Fruit fly (Drosophila melanogaster) whole organism, embryonic: Measurements from ENCODE around the gene CG6791.

ENCODE experiments used
- B-H2 ChIP-seq: fragments of 200-800 bp; sonication (Bioruptor generic); optimal IDR thresholded peaks from 2 replicates; lab custom pipeline; 2018; ENCODE audit warnings: missing biosample characterization, mild to moderate bottlenecking, missing genetic modification characterization
- C15 ChIP-seq: fragments of 200-800 bp; sonication (Bioruptor generic); IDR thresholded peaks from 3 replicates; pipeline ENCODE4 v1.3.6; 2022; ENCODE audit warnings: missing biosample characterization, missing genetic modification characterization
- CG10267 ChIP-seq: fragments of 200-800 bp; sonication (Bioruptor generic); optimal IDR thresholded peaks from 2 replicates; lab custom pipeline; 2018; ENCODE audit warnings: missing biosample characterization, mild to moderate bottlenecking, missing genetic modification characterization, moderate library complexity
- CG11093 ChIP-seq: fragments of 200-800 bp; sonication (Bioruptor generic); IDR thresholded peaks from 3 replicates; pipeline ENCODE4 v1.3.6; 2022; ENCODE audit warnings: missing biosample characterization, missing genetic modification characterization
- CG12299 ChIP-seq: fragments of 200-800 bp; sonication (Bioruptor generic); optimal IDR thresholded peaks from 2 replicates; lab custom pipeline; 2018; ENCODE audit warnings: missing biosample characterization, mild to moderate bottlenecking, missing genetic modification characterization
- CG12744 ChIP-seq: fragments of 200-800 bp; sonication (Bioruptor generic); optimal IDR thresholded peaks from 2 replicates; lab custom pipeline; 2016; ENCODE audit warnings: missing biosample characterization, missing genetic modification characterization
- CG13287 ChIP-seq: fragments of 200-800 bp; sonication (Bioruptor generic); IDR thresholded peaks from 2 replicates; pipeline ENCODE4 v1.3.6; 2022; ENCODE audit warnings: missing biosample characterization, missing genetic modification characterization; ENCODE audit not compliant: partially characterized antibody
- CG13296 ChIP-seq: fragments of 200-800 bp; sonication (Bioruptor generic); optimal IDR thresholded peaks from 3 replicates; lab custom pipeline; 2018; ENCODE audit warnings: missing biosample characterization, mild to moderate bottlenecking, missing genetic modification characterization
- CG14860 ChIP-seq: fragments of 200-800 bp; sonication (Bioruptor generic); IDR thresholded peaks from 3 replicates; pipeline ENCODE4 v1.3.6; 2022; ENCODE audit warnings: missing biosample characterization, missing genetic modification characterization; ENCODE audit not compliant: partially characterized antibody
- CG16779 ChIP-seq: fragments of 200-800 bp; sonication (Bioruptor generic); IDR thresholded peaks from 2 replicates; pipeline ENCODE4 v1.3.6; 2022; ENCODE audit warnings: missing biosample characterization, missing genetic modification characterization
- CG16815 ChIP-seq: fragments of 200-800 bp; sonication (Bioruptor generic); optimal IDR thresholded peaks from 3 replicates; lab custom pipeline; 2017; ENCODE audit warnings: missing biosample characterization, mild to moderate bottlenecking, missing genetic modification characterization
- CG17612 ChIP-seq: fragments of 200-800 bp; sonication (Bioruptor generic); IDR thresholded peaks from 2 replicates; pipeline ENCODE4 v1.3.6; 2022; ENCODE audit warnings: missing biosample characterization, missing genetic modification characterization
- CG18476 ChIP-seq: fragments of 200-800 bp; sonication (Bioruptor generic); optimal IDR thresholded peaks from 2 replicates; lab custom pipeline; 2016; ENCODE audit warnings: missing biosample characterization, mild to moderate bottlenecking, missing genetic modification characterization
- CG3065 ChIP-seq: fragments of 200-800 bp; sonication (Bioruptor generic); optimal IDR thresholded peaks from 2 replicates; lab custom pipeline; 2016; ENCODE audit warnings: missing biosample characterization, missing genetic modification characterization
- CG3407 ChIP-seq: fragments of 200-800 bp; sonication (Bioruptor generic); optimal IDR thresholded peaks from 2 replicates; lab custom pipeline; 2018; ENCODE audit warnings: missing biosample characterization, mild to moderate bottlenecking, missing genetic modification characterization
- CG3726 ChIP-seq: fragments of 200-800 bp; sonication (Bioruptor generic); IDR thresholded peaks from 3 replicates; pipeline ENCODE4, ENCODE4 v1.3.6; 2022; ENCODE audit warnings: missing biosample characterization, missing genetic modification characterization
- CG4404 ChIP-seq: fragments of 200-800 bp; sonication (Bioruptor generic); IDR thresholded peaks from 2 replicates; pipeline ENCODE4 v1.3.6; 2022; ENCODE audit warnings: missing biosample characterization, missing genetic modification characterization
- CG6791 ChIP-seq: fragments of 200-800 bp; sonication (Bioruptor generic); IDR thresholded peaks from 3 replicates; pipeline ENCODE4 v1.3.6; 2022; ENCODE audit warnings: missing biosample characterization, missing genetic modification characterization; ENCODE audit not compliant: partially characterized antibody
- CTCF ChIP-seq: fragments of 200-800 bp; sonication (Bioruptor generic); optimal IDR thresholded peaks from 2 replicates; lab custom pipeline; 2017; ENCODE audit warnings: missing biosample characterization, mild to moderate bottlenecking, missing genetic modification characterization, moderate library complexity
- D19B ChIP-seq: fragments of 200-800 bp; sonication (Bioruptor generic); optimal IDR thresholded peaks from 2 replicates; lab custom pipeline; 2017; ENCODE audit warnings: missing biosample characterization, mild to moderate bottlenecking, missing genetic modification characterization
- Dek ChIP-seq: fragments of 200-800 bp; sonication (Bioruptor generic); optimal IDR thresholded peaks from 3 replicates; lab custom pipeline; 2019; ENCODE audit warnings: missing biosample characterization, mild to moderate bottlenecking, missing genetic modification characterization, moderate library complexity
- Doc3 ChIP-seq: fragments of 200-800 bp; sonication (Bioruptor generic); IDR thresholded peaks from 3 replicates; pipeline ENCODE4 v1.3.6; 2022; ENCODE audit warnings: missing biosample characterization, missing genetic modification characterization; ENCODE audit not compliant: partially characterized antibody
- Ets65A ChIP-seq: fragments of 200-800 bp; sonication (Bioruptor generic); peaks from one replicate; lab custom pipeline; 2016; ENCODE audit warnings: missing biosample characterization, missing genetic modification characterization
- Ets97D ChIP-seq: fragments of 200-800 bp; sonication (Bioruptor generic); optimal IDR thresholded peaks from 3 replicates; lab custom pipeline; 2016; ENCODE audit warnings: missing biosample characterization, missing genetic modification characterization
- Gsc ChIP-seq: fragments of 200-800 bp; sonication (Bioruptor generic); IDR thresholded peaks from 2 replicates; pipeline ENCODE4 v1.3.6; 2022; ENCODE audit warnings: missing biosample characterization, missing genetic modification characterization
- Hr3 ChIP-seq: fragments of 200-800 bp; sonication (Bioruptor generic); optimal IDR thresholded peaks from 3 replicates; lab custom pipeline; 2016; ENCODE audit warnings: missing biosample characterization, missing genetic modification characterization
- Jarid2 ChIP-seq: fragments of 200-800 bp; sonication (Bioruptor generic); optimal IDR thresholded peaks from 3 replicates; lab custom pipeline; 2017; ENCODE audit warnings: mild to moderate bottlenecking, missing biosample characterization, missing genetic modification reagents, missing genetic modification characterization
- Poxn ChIP-seq: fragments of 200-800 bp; sonication (Bioruptor generic); IDR thresholded peaks from 2 replicates; pipeline ENCODE4 v1.3.6; 2022; ENCODE audit warnings: missing biosample characterization, missing genetic modification characterization
- Ssrp ChIP-seq: fragments of 200-800 bp; sonication (Bioruptor generic); optimal IDR thresholded peaks from 2 replicates; lab custom pipeline; 2018; ENCODE audit warnings: missing biosample characterization, mild to moderate bottlenecking, missing genetic modification characterization, moderate library complexity
- Usf ChIP-seq: fragments of 200-800 bp; sonication (Bioruptor generic); optimal IDR thresholded peaks from 2 replicates; lab custom pipeline; 2017; ENCODE audit warnings: missing genotype, missing biosample characterization, missing genetic modification characterization
- ac ChIP-seq: fragments of 200-800 bp; sonication (Bioruptor generic); optimal IDR thresholded peaks from 3 replicates; lab custom pipeline; 2017; ENCODE audit warnings: missing biosample characterization, mild to moderate bottlenecking, missing genetic modification characterization
- bbx ChIP-seq: fragments of 200-800 bp; sonication (Bioruptor generic); IDR thresholded peaks from 2 replicates; pipeline ENCODE4 v1.3.6; 2022; ENCODE audit warnings: missing biosample characterization, missing genetic modification characterization; ENCODE audit not compliant: partially characterized antibody
- cato ChIP-seq: fragments of 200-800 bp; sonication (Bioruptor generic); optimal IDR thresholded peaks from 2 replicates; lab custom pipeline; 2016; ENCODE audit warnings: missing biosample characterization, missing genetic modification characterization, borderline replicate concordance
- chinmo ChIP-seq: fragments of 200-800 bp; sonication (Bioruptor generic); IDR thresholded peaks from 4 replicates; pipeline ENCODE4 v1.3.6; 2022; ENCODE audit warnings: missing biosample characterization, missing genetic modification characterization; ENCODE audit not compliant: partially characterized antibody
- chm ChIP-seq: fragments of 200-800 bp; sonication (Bioruptor generic); IDR thresholded peaks from 2 replicates; pipeline ENCODE4 v1.3.6; 2022; ENCODE audit warnings: missing biosample characterization, missing genetic modification characterization
- corto ChIP-seq: fragments of 200-800 bp; sonication (Bioruptor generic); optimal IDR thresholded peaks from 2 replicates; lab custom pipeline; 2016; ENCODE audit warnings: missing biosample characterization, mild to moderate bottlenecking, missing genetic modification characterization, moderate library complexity
- dm ChIP-seq: fragments of 200-800 bp; sonication (Bioruptor generic); optimal IDR thresholded peaks from 3 replicates; lab custom pipeline; 2016; ENCODE audit warnings: missing biosample characterization, missing genetic modification characterization
- gro ChIP-seq: fragments of 200-800 bp; sonication (Bioruptor generic); optimal IDR thresholded peaks from 2 replicates; lab custom pipeline; 2016; ENCODE audit warnings: missing biosample characterization, missing genetic modification characterization
- jing ChIP-seq: fragments of 200-800 bp; sonication (Bioruptor generic); optimal IDR thresholded peaks from 2 replicates; lab custom pipeline; 2018; ENCODE audit warnings: missing biosample characterization, mild to moderate bottlenecking, missing genetic modification characterization
- lola ChIP-seq, 3 experiments: fragments of >200 bp in 2 of 3; fragments of 200-800 bp in 1 of 3; sonication (Bioruptor generic) in 1 of 3; optimal IDR thresholded peaks; 2 replicates each; lab custom pipeline; 2017 to 2019; ENCODE audit warnings: missing biosample characterization in 3 of 3, missing genetic modification characterization in 3 of 3, mild to moderate bottlenecking in 1 of 3, moderate library complexity in 1 of 3
- mirr ChIP-seq: fragments of 200-800 bp; sonication (Bioruptor generic); optimal IDR thresholded peaks from 3 replicates; lab custom pipeline; 2018; ENCODE audit warnings: missing biosample characterization, mild to moderate bottlenecking, missing genetic modification characterization
- nerfin-2 ChIP-seq: fragments of 200-800 bp; sonication (Bioruptor generic); IDR thresholded peaks from 2 replicates; pipeline ENCODE4 v1.3.6; 2022; ENCODE audit warnings: missing biosample characterization, missing genetic modification characterization; ENCODE audit not compliant: partially characterized antibody
- pnt ChIP-seq: fragments of 200-800 bp; sonication (Bioruptor generic); optimal IDR thresholded peaks from 3 replicates; lab custom pipeline; 2016; ENCODE audit warnings: missing biosample characterization, missing genetic modification characterization
- tin ChIP-seq: fragments of 200-800 bp; sonication (Bioruptor generic); optimal IDR thresholded peaks from 3 replicates; lab custom pipeline; 2016; ENCODE audit warnings: missing biosample characterization, missing genetic modification characterization
- tna ChIP-seq: fragments of 200-800 bp; sonication (Bioruptor generic); IDR thresholded peaks from 2 replicates; pipeline ENCODE4 v1.3.6; 2022; ENCODE audit warnings: missing biosample characterization, missing genetic modification characterization; ENCODE audit not compliant: partially characterized antibody
- toy ChIP-seq: fragments of 200-800 bp; sonication (Bioruptor generic); IDR thresholded peaks from 2 replicates; pipeline ENCODE4 v1.3.6; 2022; ENCODE audit warnings: missing biosample characterization, missing genetic modification characterization
- trem ChIP-seq: fragments of 200-800 bp; optimal IDR thresholded peaks from 3 replicates; lab custom pipeline; 2019; ENCODE audit warnings: missing biosample characterization, mild to moderate bottlenecking, missing genetic modification characterization, moderate library complexity
- z ChIP-seq: fragments of 200-800 bp; sonication (Bioruptor generic); IDR thresholded peaks from 3 replicates; pipeline ENCODE4 v1.3.6; 2022; ENCODE audit warnings: missing biosample characterization, missing genetic modification characterization

Gene CG6791

DNA sequence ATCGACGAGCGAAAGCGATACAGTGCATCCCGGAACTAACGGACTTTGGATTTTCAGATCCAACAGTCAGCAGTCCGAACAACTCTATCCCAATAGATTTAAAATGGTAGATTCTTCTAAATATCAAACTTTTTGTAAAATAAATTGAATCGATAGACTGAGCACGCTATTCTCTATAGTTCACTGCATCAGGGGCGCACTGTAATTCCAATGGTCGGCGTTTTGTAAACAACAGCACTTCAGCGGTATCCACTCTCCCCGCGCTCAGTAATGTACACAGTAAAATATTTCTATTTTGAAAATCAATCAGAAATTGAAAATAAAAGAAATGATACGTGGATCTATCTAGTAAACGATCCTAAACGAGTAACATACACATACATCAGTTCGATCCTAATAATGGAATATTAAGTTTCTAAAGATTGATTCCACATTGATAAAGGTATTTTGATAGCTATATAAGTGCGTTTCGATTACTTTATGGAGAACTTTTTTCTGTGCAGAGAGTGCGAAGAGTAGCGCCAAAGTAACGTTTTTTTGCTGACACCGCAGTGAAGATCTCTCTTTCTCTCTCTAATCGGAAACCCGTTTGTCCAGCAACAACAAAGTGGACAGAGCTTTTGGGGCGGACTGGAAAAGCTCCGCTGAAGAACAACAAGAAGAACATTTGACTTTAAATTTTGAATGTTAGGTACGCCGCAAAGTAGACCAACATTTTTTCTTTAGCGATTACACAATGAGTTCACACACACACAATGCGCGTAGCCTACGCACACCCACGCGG lies 27.4 kb downstream of the CG6791 start (continued):
- TF ChIP-seq toy (GFP tag; lab: Robert Waterston, UW) (peak; percentile 81), jing (GFP tag; lab: Kevin White, UChicago) (peak; percentile 75), Ets97D (GFP tag; lab: Kevin White, UChicago) (peak; percentile 64), D19B (GFP tag; lab: Kevin White, UChicago) (peak; percentile 76), dm (GFP tag; lab: Kevin White, UChicago) (peak; percentile 74), lola (GFP tag; optimal IDR thresholded peaks at IDR 0.05; lab: Kevin White, UChicago) (peak in 1 of 3 experiments; percentile 55), corto (GFP tag; lab: Kevin White, UChicago) (peak; percentile 90), chm (peak; percentile 88), CG18476 (GFP tag; lab: Kevin White, UChicago) (peak; percentile 92), chinmo (0 out of 4 replicates have a peak, but pooled peaks have one; percentile 46), Poxn (GFP tag; lab: Robert Waterston, UW) (peak; percentile 80), CG3726 (GFP tag; lab: Robert Waterston, UW) (peak; percentile 81; the same call in 2 of the 3 replicates), CG12744 (GFP tag; lab: Kevin White, UChicago) (peak; percentile 79), ac (GFP tag; lab: Kevin White, UChicago) (peak; percentile 23), tna (GFP tag; lab: Robert Waterston, UW) (no peak), gro (peak; percentile 86), pnt (peak; percentile 94), CG16779 (GFP tag; lab: Robert Waterston, UW) (peak; percentile 94), Doc3 (GFP tag; lab: Robert Waterston, UW) (no peak), CG17612 (GFP tag; lab: Robert Waterston, UW) (peak; percentile 77), B-H2 (GFP tag; lab: Kevin White, UChicago) (peak; percentile 80), CG4404 (GFP tag; lab: Robert Waterston, UW) (peak; percentile 83), Ssrp (tag; lab: Kevin White, UChicago) (peak; percentile 72), trem (peak; percentile 85), CG11093 (GFP tag; lab: Robert Waterston, UW) (peak; percentile 92), CG6791 (GFP tag; lab: Robert Waterston, UW) (no peak), CG13296 (GFP tag; lab: Kevin White, UChicago) (peak; percentile 95), CG12299 (tag; lab: Kevin White, UChicago) (peak; percentile 74), nerfin-2 (0 out of 2 replicates have a peak, but pooled peaks have one; percentile 38), CTCF (GFP tag; lab: Kevin White, UChicago) (peak; percentile 39), z (GFP tag; lab: Robert Waterston, UW) (peak; percentile 52; the same call in 1 of the 3 replicates), cato (GFP tag; lab: Kevin White, UChicago) (peak; percentile 40), Usf (GFP tag; lab: Kevin White, UChicago) (peak; percentile 66), Dek (peak; percentile 89), C15 (GFP tag; lab: Robert Waterston, UW) (peak; percentile 79; the same call in 2 of the 3 replicates), mirr (GFP tag; lab: Kevin White, UChicago) (peak; percentile 71), Ets65A (GFP tag; lab: Kevin White, UChicago) (peak; percentile 98), CG3407 (GFP tag; lab: Kevin White, UChicago) (peak; percentile 73), CG3065 (GFP tag; lab: Kevin White, UChicago) (no peak), bbx (no peak), Gsc (GFP tag; lab: Robert Waterston, UW) (peak; percentile 83), tin (GFP tag; lab: Kevin White, UChicago) (peak; percentile 94), Jarid2 (GFP tag; lab: Kevin White, UChicago) (peak; percentile 63), CG13287 (no peak; the same call in 1 of the 2 replicates), CG14860 (GFP tag; lab: Robert Waterston, UW) (no peak), CG10267 (peak; percentile 88), Hr3 (GFP tag; lab: Kevin White, UChicago) (peak; percentile 78), CG16815 (GFP tag; lab: Kevin White, UChicago) (peak; percentile 74)
